Worm (Caenorhabditis elegans) whole organism, L4/young adult: ENCODE results near the gene T24H10.5.

ENCODE experiments used
- W03F9.2 ChIP-seq: fragments of 150-350 bp; optimal IDR thresholded peaks from 2 replicates; lab custom pipeline; 2014; ENCODE audit warnings: missing biosample characterization, missing genetic modification characterization
- dao-5 ChIP-seq: sonication (generic microtip); optimal IDR thresholded peaks from 2 replicates; lab custom pipeline; 2016; ENCODE audit warnings: missing genotype, missing genetic modification characterization, moderate library complexity, missing compliant biosample characterization
- him-1 ChIP-seq: sonication (generic microtip); optimal IDR thresholded peaks from 2 replicates; lab custom pipeline; 2016; ENCODE audit warnings: missing genotype, missing genetic modification reagents, missing genetic modification characterization, missing compliant biosample characterization

T24H10.5 gene

DNA sequence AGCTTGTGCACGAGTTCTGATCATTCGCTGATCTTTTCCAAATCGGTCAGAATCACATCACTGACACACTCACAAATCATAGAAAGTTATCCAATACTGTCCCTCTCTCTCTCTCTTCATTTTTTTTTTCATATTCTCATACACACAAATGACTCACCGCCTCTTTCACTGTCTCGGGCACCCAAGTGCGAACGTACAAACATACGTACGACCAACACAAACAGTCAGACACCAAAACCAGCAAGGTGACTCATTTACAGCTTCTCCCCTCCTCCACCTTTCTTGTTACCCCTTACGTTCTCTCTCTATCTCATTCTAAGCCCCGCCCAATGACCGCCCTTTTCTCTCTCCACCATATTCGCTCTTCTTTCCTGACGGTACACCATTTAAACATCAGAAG, 26.1 kb downstream of the T24H10.5 start:
- TF ChIP-seq dao-5, result no peak
- TF ChIP-seq W03F9.2 (tag; lab: Kevin White, UChicago), result no peak
- no peak for TF ChIP-seq him-1 (tag; lab: Kevin White, UChicago)

DNA sequence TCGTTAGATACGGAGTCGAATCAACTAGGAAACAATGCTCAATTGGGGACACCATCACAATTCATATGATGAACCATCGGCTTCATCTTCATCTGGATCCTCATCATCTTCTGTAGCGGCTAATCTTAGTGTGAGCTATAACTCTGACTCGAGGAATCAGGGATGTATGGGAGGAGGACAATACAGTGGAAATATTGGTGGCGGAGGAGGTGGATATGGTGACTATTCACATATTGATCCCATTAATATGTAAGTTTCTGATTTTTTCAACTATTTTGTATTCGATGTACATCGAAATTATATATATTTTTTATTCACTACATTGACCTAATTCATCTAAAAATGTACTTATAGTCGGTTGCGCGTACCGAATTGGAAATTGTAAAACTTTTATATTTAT, 26.5 kb downstream of the T24H10.5 start:
- TF ChIP-seq W03F9.2 (tag; lab: Kevin White, UChicago) (no peak), dao-5 (no peak), him-1 (tag; lab: Kevin White, UChicago) (no peak)

DNA sequence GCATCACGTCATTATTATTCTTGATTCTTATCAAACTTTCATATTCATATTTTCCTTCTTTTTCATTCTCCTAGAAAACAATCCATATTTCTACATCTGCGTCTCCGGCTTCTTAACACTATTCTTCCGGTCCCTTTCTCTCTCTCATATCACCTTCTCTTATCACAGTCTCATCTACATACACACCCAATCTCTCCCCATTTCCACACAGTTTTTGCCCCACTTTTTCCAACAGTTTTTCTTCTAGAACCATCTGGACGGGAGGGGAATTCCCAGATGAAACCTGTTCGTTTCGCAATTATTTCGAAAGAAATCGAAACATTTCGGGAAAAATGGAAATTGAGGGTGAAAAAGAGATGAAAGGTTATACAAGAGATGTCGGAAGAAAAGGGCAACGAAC, 27.2 kb downstream of the T24H10.5 start:
- TF ChIP-seq dao-5, result no peak
- peak; percentile 6 for TF ChIP-seq W03F9.2 (tag; lab: Kevin White, UChicago)

DNA sequence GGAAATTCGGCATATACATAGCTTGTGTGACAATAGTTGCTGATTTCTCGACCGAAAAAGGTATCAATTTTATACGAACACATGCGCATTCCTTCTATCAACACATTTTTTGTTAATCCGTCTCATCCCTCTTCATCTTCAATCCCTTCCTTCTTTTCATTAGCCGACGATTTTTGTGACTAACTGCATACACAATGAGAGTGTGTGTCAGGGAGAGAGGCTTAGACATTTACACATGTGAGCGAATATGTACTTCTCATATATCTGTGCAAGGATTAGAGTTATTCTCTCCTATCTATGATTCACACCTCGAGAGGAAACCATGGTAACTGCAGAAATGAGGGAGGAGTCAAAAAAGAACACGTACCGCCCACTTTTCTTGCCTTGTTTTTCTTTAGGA, 29.4 kb downstream of the T24H10.5 start:
- no peak for TF ChIP-seq dao-5
- no peak for TF ChIP-seq him-1 (tag; lab: Kevin White, UChicago)
- no peak for TF ChIP-seq W03F9.2 (tag; lab: Kevin White, UChicago)

DNA sequence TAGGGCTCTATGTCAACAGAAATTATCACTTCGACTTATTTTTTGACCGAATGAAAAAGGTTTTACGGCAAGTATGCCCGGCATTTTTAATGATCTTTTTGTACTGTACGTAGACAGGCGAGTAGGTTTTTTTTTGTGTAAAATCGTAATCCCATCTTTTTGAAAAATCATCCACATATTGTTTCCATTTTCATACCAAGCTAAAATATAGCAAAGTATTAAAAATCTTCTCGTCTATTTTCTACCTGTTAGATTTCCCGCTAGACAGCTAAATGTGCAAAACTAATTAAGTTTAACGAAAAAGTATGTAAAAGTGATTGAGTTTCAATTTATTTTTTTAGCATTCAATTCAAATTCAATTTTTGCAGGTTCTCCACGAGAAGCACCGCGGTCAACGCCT, 30.5 kb downstream of the T24H10.5 start, which contains the start of gene C16D2.1:
Gene C16D2.1, plus strand, starts transcription at position 301 of the 400 bp plus-strand sequence.
- TF ChIP-seq W03F9.2 (tag; lab: Kevin White, UChicago), result no peak
- no peak for TF ChIP-seq dao-5
- no peak for TF ChIP-seq him-1 (tag; lab: Kevin White, UChicago)

DNA sequence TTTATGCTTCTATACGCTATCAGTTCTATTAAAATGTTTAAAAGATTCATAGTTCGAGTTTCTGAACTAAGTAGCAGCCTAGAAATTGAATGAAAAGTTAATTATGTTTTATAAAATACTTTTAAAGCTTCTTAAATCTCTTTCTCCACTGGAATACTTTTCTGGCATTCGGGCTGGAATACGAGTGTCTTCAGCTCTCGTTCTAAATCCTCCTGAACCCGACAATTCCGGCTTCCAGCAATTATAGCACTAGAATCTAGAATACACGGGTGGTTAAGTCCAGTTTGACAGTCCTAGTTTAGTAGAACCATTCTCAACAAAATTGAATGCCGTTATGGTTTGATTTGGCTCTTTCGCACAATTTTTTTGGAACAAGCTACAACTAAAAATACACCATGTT, 31.4 kb downstream of the T24H10.5 start:
- no peak for TF ChIP-seq W03F9.2 (tag; lab: Kevin White, UChicago)
- no peak for TF ChIP-seq him-1 (tag; lab: Kevin White, UChicago)
- TF ChIP-seq dao-5, result no peak

DNA sequence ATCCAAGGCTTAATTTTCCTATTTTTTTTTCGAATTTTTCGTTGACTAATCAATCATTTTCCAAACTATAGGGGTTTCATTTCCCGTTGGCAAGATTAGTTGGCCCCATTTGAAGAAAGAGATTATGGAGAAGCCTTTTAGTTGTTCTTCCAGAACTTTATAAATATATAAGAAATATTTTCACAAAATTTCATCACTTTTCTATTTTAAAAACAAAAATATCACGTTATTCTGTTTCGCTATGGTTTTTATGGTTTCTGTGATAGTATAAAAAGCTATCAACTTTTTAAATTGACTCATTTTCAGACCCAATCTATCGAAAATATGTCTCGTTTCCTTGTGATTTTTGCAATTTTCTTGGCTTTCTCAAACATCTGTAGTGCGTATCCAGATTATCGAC, 35.0 kb downstream of the T24H10.5 start, which contains the start of gene nlp-78:
Gene nlp-78, plus strand, starts transcription at position 301 of the 400 bp plus-strand sequence.
- TF ChIP-seq W03F9.2 (tag; lab: Kevin White, UChicago) (no peak), him-1 (tag; lab: Kevin White, UChicago) (no peak), dao-5 (no peak)

DNA sequence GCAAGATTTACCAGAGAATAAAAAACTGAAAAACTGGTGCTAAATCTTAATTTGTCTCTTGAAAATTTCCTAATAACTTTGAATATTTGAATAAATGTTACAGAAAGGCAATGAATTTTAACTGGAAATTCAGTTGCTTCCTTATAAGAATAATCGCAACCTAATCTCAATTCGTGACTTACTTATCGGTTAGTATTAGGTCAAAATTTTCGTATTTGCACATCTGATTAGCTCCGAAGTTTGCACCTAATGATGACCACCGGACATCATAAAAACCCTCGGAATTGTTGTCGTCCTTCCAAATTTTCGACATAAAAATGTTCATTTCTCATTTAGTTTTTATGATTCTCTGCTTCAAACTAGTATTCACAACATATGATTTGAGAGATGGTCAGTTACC, 36.9 kb downstream of the T24H10.5 start, which contains the start of gene C16D2.3:
Gene C16D2.3, plus strand, starts transcription at position 301 of the 400 bp plus-strand sequence.
- TF ChIP-seq dao-5 (no peak), W03F9.2 (tag; lab: Kevin White, UChicago) (no peak), him-1 (tag; lab: Kevin White, UChicago) (no peak)

DNA sequence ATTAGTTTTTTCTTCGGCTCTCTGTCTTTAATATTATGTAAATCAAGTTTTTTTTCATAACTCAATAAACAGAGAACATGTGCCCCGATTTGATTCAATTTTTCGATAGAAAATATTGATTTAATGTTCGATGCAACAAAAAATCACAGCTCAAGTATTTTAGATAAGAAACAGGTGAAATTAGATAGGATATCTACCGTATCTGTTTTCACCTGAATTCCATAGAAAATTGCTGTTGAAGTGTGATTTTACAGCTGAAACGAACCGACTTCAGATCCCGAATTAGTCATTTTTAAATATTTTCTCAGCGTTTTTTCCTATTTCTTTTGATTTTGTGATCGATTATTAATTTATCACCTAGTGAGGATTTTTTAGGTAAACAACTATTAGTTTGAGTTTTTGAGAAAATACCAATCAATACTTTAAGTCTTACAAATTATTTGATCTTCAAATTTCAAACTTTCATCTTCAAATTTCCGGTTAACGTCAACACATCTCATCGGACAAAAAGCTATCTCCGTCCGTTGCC, 38.3 kb downstream of the T24H10.5 start, which contains the start of gene Y9C2UA.1:
Gene Y9C2UA.1, plus strand, starts transcription at position 479 of the 529 bp plus-strand sequence.
- TF ChIP-seq dao-5 (no peak), W03F9.2 (tag; lab: Kevin White, UChicago) (no peak), him-1 (tag; lab: Kevin White, UChicago) (no peak)

DNA sequence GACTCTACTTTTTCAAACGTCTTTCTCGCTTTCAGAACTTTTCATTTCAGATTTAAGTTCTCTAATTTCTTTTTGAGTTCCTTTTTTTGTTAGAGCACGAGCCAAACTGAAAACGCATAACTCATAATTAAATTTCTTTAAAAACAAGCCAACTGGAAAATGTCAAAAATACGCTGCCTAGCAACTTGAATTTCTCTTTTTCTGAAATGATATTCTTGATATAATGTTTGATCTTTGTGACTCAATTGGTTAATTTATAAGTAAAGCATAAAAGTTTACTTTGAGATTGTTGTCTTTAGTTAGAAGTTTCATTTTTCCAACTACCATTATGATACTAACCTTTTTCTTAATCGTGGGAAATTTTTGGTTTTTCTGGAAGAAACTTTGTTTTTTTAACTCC, 40.2 kb downstream of the T24H10.5 start:
- TF ChIP-seq him-1 (tag; lab: Kevin White, UChicago) (no peak), W03F9.2 (tag; lab: Kevin White, UChicago) (no peak), dao-5 (no peak)

DNA sequence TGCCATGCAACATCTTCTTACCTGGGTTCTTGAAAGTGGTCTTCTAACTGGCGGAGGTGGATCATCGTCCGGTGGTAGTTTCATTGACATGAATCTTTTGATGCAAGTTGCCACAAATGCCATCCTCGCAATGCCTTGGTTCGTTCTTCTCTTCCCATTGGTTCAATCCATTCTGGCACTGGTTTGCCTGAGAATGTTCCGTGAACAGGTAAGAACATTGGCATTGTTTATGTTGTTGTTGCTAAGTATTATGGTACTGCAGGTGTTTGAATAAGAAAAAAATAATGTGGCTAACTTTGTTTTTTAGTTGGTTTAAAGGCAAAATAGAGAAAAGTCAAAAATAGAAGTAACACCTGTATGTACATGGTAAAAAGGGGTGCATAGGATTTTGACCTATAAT, 42.9 kb downstream of the T24H10.5 start:
- no peak for TF ChIP-seq W03F9.2 (tag; lab: Kevin White, UChicago)
- TF ChIP-seq him-1 (tag; lab: Kevin White, UChicago), result no peak
- no peak for TF ChIP-seq dao-5

DNA sequence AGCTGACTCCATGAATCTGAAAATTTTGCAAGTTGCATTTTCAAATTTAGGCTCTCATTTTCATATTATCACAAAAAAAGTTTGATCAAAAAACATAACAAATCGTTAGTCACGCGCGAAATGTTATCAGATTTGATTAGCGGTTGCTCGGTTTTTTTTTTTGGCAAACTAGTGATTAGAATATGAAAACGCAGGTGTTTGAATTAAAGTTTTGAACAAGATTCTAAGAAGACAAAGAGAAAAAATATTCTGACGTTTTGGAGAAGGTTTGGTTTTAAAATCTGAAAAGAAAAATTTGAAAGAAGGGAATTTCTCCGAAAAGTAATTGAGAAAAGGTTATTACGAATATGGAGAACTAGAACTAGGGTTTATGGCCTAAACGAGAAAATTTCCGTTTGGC, 43.5 kb downstream of the T24H10.5 start:
- TF ChIP-seq dao-5 (no peak), W03F9.2 (tag; lab: Kevin White, UChicago) (no peak), him-1 (tag; lab: Kevin White, UChicago) (no peak)

DNA sequence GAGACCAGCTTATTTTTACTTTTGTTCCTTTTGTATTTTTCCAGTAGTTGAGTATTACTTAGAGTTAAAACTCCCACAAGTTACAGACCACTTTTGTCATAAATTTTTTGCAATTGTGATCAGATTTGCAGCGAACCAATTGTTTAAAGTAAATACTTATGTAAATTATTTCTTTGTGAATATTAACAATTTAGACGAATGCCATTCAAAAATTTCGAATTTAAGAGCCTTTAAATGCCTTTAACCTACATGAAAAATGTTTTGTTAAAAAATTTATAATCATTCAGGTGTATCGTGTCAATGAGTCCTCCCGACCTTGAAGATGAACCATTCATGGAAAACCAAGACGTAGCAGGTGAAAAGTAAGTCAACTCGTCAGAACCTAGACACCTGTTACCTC, 45.1 kb downstream of the T24H10.5 start, which contains the start of gene W07A12.4:
Gene W07A12.4, plus strand, starts transcription at position 301 of the 400 bp plus-strand sequence.
- no peak for TF ChIP-seq W03F9.2 (tag; lab: Kevin White, UChicago)
- no peak for TF ChIP-seq dao-5
- no peak for TF ChIP-seq him-1 (tag; lab: Kevin White, UChicago)

DNA sequence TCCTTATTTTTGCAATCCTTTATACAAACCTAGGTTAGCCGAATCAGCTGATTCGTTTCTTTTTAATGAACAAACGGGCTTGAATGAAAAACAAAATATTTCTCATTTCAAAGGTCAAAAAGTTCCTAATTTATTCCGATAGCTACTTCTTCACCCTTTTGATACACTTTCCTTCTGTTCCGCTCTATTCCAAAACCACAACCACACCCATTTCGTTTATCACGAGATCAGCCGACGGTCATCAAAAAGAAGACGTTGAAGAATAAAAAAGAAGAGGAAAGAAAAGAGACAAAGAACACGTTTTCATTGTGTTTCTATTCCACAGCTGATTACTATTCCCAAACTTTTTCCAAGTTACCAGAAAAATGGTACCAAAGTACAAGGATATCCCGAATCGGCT, 47.2 kb downstream of the T24H10.5 start:
- TF ChIP-seq W03F9.2 (tag; lab: Kevin White, UChicago) (no peak), dao-5 (no peak), him-1 (tag; lab: Kevin White, UChicago) (no peak)

DNA sequence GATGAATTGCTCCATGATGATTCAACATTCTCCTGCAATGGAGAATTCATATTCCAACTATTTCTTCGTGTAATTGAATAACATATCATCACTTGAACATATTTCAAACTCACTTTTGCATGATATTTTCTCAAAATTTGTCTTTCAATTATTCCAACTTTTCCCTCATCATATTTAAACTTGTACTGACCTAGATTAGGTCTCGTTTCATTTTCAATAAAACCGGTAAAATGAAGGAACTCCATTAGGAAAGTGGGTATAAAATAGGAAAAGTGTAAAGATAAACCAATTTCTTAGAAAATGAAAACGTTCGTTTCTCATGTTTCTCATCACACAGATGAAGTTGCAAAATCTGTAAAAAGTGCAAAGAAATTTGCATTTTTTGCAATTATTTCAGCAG, 51.3 kb downstream of the T24H10.5 start, which contains the start of gene col-78:
Gene col-78, plus strand, starts transcription at position 301 of the 400 bp plus-strand sequence.
- TF ChIP-seq dao-5 (no peak), W03F9.2 (tag; lab: Kevin White, UChicago) (no peak), him-1 (tag; lab: Kevin White, UChicago) (no peak)
